Worm (Caenorhabditis elegans) whole organism, L4 larva: ENCODE results near the gene atgl-1.

Experiments
- D1046.2 ChIP-seq: fragments of 200-800 bp; sonication (Bioruptor generic); IDR thresholded peaks from 2 replicates; pipeline ENCODE4 v1.3.6; 2022; ENCODE audit warnings: missing genetic modification characterization, missing compliant biosample characterization
- F10B5.3 ChIP-seq: sonication (generic microtip); optimal IDR thresholded peaks from 2 replicates; lab custom pipeline; 2016; ENCODE audit warnings: mild to moderate bottlenecking, missing genetic modification characterization, missing compliant biosample characterization
- F37D6.2 ChIP-seq: sonication (generic microtip); optimal IDR thresholded peaks from 2 replicates; lab custom pipeline; 2016; ENCODE audit warnings: mild to moderate bottlenecking, missing genetic modification characterization, missing compliant biosample characterization
- F49E8.2 ChIP-seq: sonication (generic microtip); optimal IDR thresholded peaks from 2 replicates; lab custom pipeline; 2016; ENCODE audit warnings: missing compliant biosample characterization, mild to moderate bottlenecking, missing genetic modification characterization, borderline replicate concordance
- R02D3.7 ChIP-seq: fragments of 150-350 bp; sonication (generic microtip); optimal IDR thresholded peaks from 3 replicates; lab custom pipeline; 2014; ENCODE audit warnings: missing biosample characterization, missing genetic modification characterization
- Y75B8A.6 ChIP-seq: fragments of 200-800 bp; sonication (Bioruptor generic); IDR thresholded peaks from 2 replicates; pipeline ENCODE4 v1.3.6; 2022; ENCODE audit warnings: missing genetic modification reagents, missing genetic modification characterization, missing compliant biosample characterization
- ZK337.2 ChIP-seq: fragments of 200-800 bp; sonication (Bioruptor generic); IDR thresholded peaks from 2 replicates; pipeline ENCODE4 v1.3.6; 2022; ENCODE audit warnings: missing genetic modification reagents, missing genetic modification characterization, missing compliant biosample characterization
- ZK546.5 ChIP-seq, 2 experiments: sonication (generic microtip); optimal IDR thresholded peaks; 2 replicates each; lab custom pipeline; 2017; ENCODE audit warnings: missing biosample characterization in 2 of 2, missing genetic modification characterization in 2 of 2
- aly-2 ChIP-seq: sonication (generic microtip); optimal IDR thresholded peaks from 2 replicates; lab custom pipeline; 2018; ENCODE audit warnings: missing biosample characterization, missing genetic modification characterization
- ceh-20 ChIP-seq: fragments of 200-800 bp; sonication (Bioruptor generic); IDR thresholded peaks from 2 replicates; pipeline ENCODE4 v1.3.6; 2022; ENCODE audit warnings: missing genetic modification reagents, missing genetic modification characterization, missing compliant biosample characterization
- ceh-32 ChIP-seq: sonication (generic microtip); optimal IDR thresholded peaks from 2 replicates; lab custom pipeline; 2016; ENCODE audit warnings: mild to moderate bottlenecking, missing genetic modification characterization, missing compliant biosample characterization; ENCODE audit not compliant: poor library complexity
- ceh-44 ChIP-seq: fragments of 200-800 bp; sonication (Bioruptor generic); IDR thresholded peaks from 2 replicates; pipeline ENCODE4 v1.3.6; 2022; ENCODE audit warnings: missing genetic modification reagents, missing genetic modification characterization, missing compliant biosample characterization
- ceh-82 ChIP-seq: sonication (generic microtip); optimal IDR thresholded peaks from 2 replicates; lab custom pipeline; 2017; ENCODE audit warnings: missing biosample characterization, missing genetic modification characterization
- ces-1 ChIP-seq: fragments of 150-350 bp; sonication (generic microtip); optimal IDR thresholded peaks from 4 replicates; lab custom pipeline; 2014; ENCODE audit warnings: missing biosample characterization, missing genetic modification reagents, missing genetic modification characterization
- cey-2 ChIP-seq: sonication (generic microtip); optimal IDR thresholded peaks from 3 replicates; lab custom pipeline; 2017; ENCODE audit warnings: missing genetic modification characterization, mild to moderate bottlenecking, missing compliant biosample characterization, antibody characterized with exemption, borderline replicate concordance; ENCODE audit not compliant: insufficient read depth
- dmd-6 ChIP-seq: fragments of 200-800 bp; sonication (Bioruptor generic); IDR thresholded peaks from 2 replicates; pipeline ENCODE4 v1.3.6; 2022; ENCODE audit warnings: missing genetic modification reagents, missing genetic modification characterization, missing compliant biosample characterization
- dmd-8 ChIP-seq: fragments of 200-800 bp; sonication (Bioruptor generic); IDR thresholded peaks from 2 replicates; pipeline ENCODE4 v1.3.6; 2022; ENCODE audit warnings: missing genetic modification characterization, missing compliant biosample characterization
- duxl-1 ChIP-seq: sonication (generic microtip); optimal IDR thresholded peaks from 2 replicates; lab custom pipeline; 2016; ENCODE audit warnings: mild to moderate bottlenecking, missing genetic modification characterization, moderate library complexity, missing compliant biosample characterization; ENCODE audit not compliant: poor library complexity
- dve-1 ChIP-seq: sonication (generic microtip); optimal IDR thresholded peaks from 2 replicates; lab custom pipeline; 2017; ENCODE audit warnings: antibody characterized with exemption, mild to moderate bottlenecking, missing genetic modification characterization, missing compliant biosample characterization; ENCODE audit not compliant: insufficient read depth
- egl-27 ChIP-seq: sonication (generic microtip); optimal IDR thresholded peaks from 3 replicates; lab custom pipeline; 2017; ENCODE audit warnings: missing biosample characterization, missing genetic modification reagents, missing genetic modification characterization
- egl-43 ChIP-seq: fragments of 200-800 bp; sonication (Bioruptor generic); IDR thresholded peaks from 2 replicates; pipeline ENCODE4 v1.3.6; 2022; ENCODE audit warnings: missing genetic modification reagents, missing genetic modification characterization, missing compliant biosample characterization
- fos-1 ChIP-seq: fragments of 150-350 bp; optimal IDR thresholded peaks from 2 replicates; lab custom pipeline; 2014; ENCODE audit warnings: missing biosample characterization, missing genetic modification characterization
- hif-1 ChIP-seq, 2 experiments: sonication (generic microtip); optimal IDR thresholded peaks; 2 replicates each; lab custom pipeline; 2016 to 2017; ENCODE audit warnings: missing compliant biosample characterization in 2 of 2, missing genetic modification characterization in 2 of 2, missing genetic modification reagents in 2 of 2, missing genotype in 2 of 2, mild to moderate bottlenecking in 1 of 2
- hlh-11 ChIP-seq: fragments of 200-800 bp; sonication (Bioruptor generic); optimal IDR thresholded peaks from 2 replicates; lab custom pipeline; 2018; ENCODE audit warnings: mild to moderate bottlenecking, missing genetic modification characterization, missing compliant biosample characterization
- hlh-30 ChIP-seq: sonication (generic microtip); optimal IDR thresholded peaks from 2 replicates; lab custom pipeline; 2017; ENCODE audit warnings: antibody characterized with exemption, mild to moderate bottlenecking, missing genetic modification characterization, missing compliant biosample characterization; ENCODE audit not compliant: insufficient read depth
- jun-1 ChIP-seq: fragments of 150-350 bp; optimal IDR thresholded peaks from 2 replicates; lab custom pipeline; 2014; ENCODE audit warnings: missing biosample characterization, missing genetic modification reagents, missing genetic modification characterization
- lin-1 ChIP-seq: fragments of 200-800 bp; sonication (Bioruptor generic); IDR thresholded peaks from 2 replicates; pipeline ENCODE4 v1.3.6; 2022; ENCODE audit warnings: missing genetic modification reagents, missing genetic modification characterization, missing compliant biosample characterization
- lin-39 ChIP-seq: fragments of 150-350 bp; optimal IDR thresholded peaks from 2 replicates; lab custom pipeline; 2014; ENCODE audit warnings: missing biosample characterization, missing genetic modification reagents, missing genetic modification characterization
- lsy-2 ChIP-seq, 2 experiments: fragments of 150-350 bp in 1 of 2; sonication (generic microtip) in 1 of 2; optimal IDR thresholded peaks; 2 replicates each; lab custom pipeline; 2014 to 2017; ENCODE audit warnings: missing biosample characterization in 2 of 2, missing genetic modification characterization in 2 of 2
- madf-5 ChIP-seq, 2 experiments: fragments of 200-800 bp; sonication (Bioruptor generic); IDR thresholded peaks; 2 replicates each; pipeline ENCODE4 v1.3.6; 2022; ENCODE audit warnings: missing compliant biosample characterization in 2 of 2, missing genetic modification characterization in 2 of 2
- madf-9 ChIP-seq: fragments of 200-800 bp; sonication (Bioruptor generic); conservative IDR thresholded peaks from 2 replicates; pipeline ENCODE4 v1.3.6; 2022; ENCODE audit warnings: missing genetic modification reagents, missing genetic modification characterization, missing compliant biosample characterization
- mdl-1 ChIP-seq, 2 experiments: fragments of 150-350 bp in 1 of 2; sonication (generic microtip) in 1 of 2; optimal IDR thresholded peaks; 2 replicates each; lab custom pipeline; 2014 to 2017; ENCODE audit warnings: missing biosample characterization in 2 of 2, missing genetic modification characterization in 2 of 2
- mep-1 ChIP-seq: fragments of 150-350 bp; sonication (generic microtip); optimal IDR thresholded peaks from 3 replicates; lab custom pipeline; 2014; ENCODE audit warnings: missing biosample characterization, missing genetic modification characterization
- mxl-3 ChIP-seq: fragments of 200-800 bp; sonication (Bioruptor generic); optimal IDR thresholded peaks from 2 replicates; lab custom pipeline; 2018; ENCODE audit warnings: mild to moderate bottlenecking, missing genetic modification characterization, missing compliant biosample characterization
- nhr-10 ChIP-seq: fragments of 150-350 bp; optimal IDR thresholded peaks from 2 replicates; lab custom pipeline; 2014; ENCODE audit warnings: missing biosample characterization, missing genetic modification characterization
- nhr-11 ChIP-seq: fragments of 150-350 bp; optimal IDR thresholded peaks from 2 replicates; lab custom pipeline; 2014; ENCODE audit warnings: missing biosample characterization, missing genetic modification characterization
- nhr-111 ChIP-seq: fragments of 200-800 bp; sonication (Bioruptor generic); optimal IDR thresholded peaks from 2 replicates; lab custom pipeline; 2018; ENCODE audit warnings: mild to moderate bottlenecking, missing genetic modification characterization, missing compliant biosample characterization
- nhr-6 ChIP-seq: fragments of 150-350 bp; optimal IDR thresholded peaks from 2 replicates; lab custom pipeline; 2014; ENCODE audit warnings: missing biosample characterization, missing genetic modification characterization
- nhr-77 ChIP-seq: fragments of 150-350 bp; optimal IDR thresholded peaks from 2 replicates; lab custom pipeline; 2014; ENCODE audit warnings: missing biosample characterization, missing genetic modification characterization
- pha-4 ChIP-seq, 2 experiments: fragments of 150-350 bp in 1 of 2; fragments of 200-800 bp in 1 of 2; sonication (Bioruptor generic) in 1 of 2; IDR thresholded peaks in 1 of 2; optimal IDR thresholded peaks in 1 of 2; 2 replicates each; pipeline versions ENCODE4 v1.3.6 to Lab custom; 2014 to 2022; ENCODE audit warnings: missing genetic modification characterization in 2 of 2, missing genetic modification reagents in 2 of 2, missing biosample characterization in 1 of 2, missing compliant biosample characterization in 1 of 2
- rbr-2 ChIP-seq: sonication (generic microtip); optimal IDR thresholded peaks from 2 replicates; lab custom pipeline; 2016; ENCODE audit warnings: missing genotype, missing genetic modification characterization, missing compliant biosample characterization
- set-16 ChIP-seq: fragments of 200-800 bp; sonication (Bioruptor generic); IDR thresholded peaks from 2 replicates; pipeline ENCODE4 v1.3.6; 2022; ENCODE audit warnings: missing genetic modification reagents, missing genetic modification characterization, missing compliant biosample characterization
- tra-1 ChIP-seq: fragments of 200-800 bp; sonication (Bioruptor generic); IDR thresholded peaks from 2 replicates; pipeline ENCODE4 v1.3.6; 2022; ENCODE audit warnings: missing genetic modification reagents, missing genetic modification characterization, missing compliant biosample characterization
- unc-39 ChIP-seq: sonication (generic microtip); optimal IDR thresholded peaks from 2 replicates; lab custom pipeline; 2017; ENCODE audit warnings: missing biosample characterization, missing genetic modification characterization
- unc-62 ChIP-seq, 3 experiments: fragments of 150-350 bp in 1 of 3; sonication (generic microtip); optimal IDR thresholded peaks in 2 of 3; peaks in 1 of 3; 1 replicate in 1 of 3; 2 replicates in 2 of 3; lab custom pipeline; 2014 to 2017; ENCODE audit warnings: missing biosample characterization in 3 of 3, missing genetic modification characterization in 3 of 3, missing genetic modification reagents in 3 of 3, missing genotype in 1 of 3
- zfp-3 ChIP-seq: fragments of 200-800 bp; sonication (Bioruptor generic); conservative IDR thresholded peaks from 2 replicates; pipeline ENCODE4 v1.3.6; 2022; ENCODE audit warnings: missing genetic modification reagents, missing genetic modification characterization, missing compliant biosample characterization
- zip-11 ChIP-seq: fragments of 200-800 bp; sonication (Bioruptor generic); IDR thresholded peaks from 2 replicates; pipeline ENCODE4 v1.3.6; 2022; ENCODE audit warnings: missing genetic modification characterization, missing compliant biosample characterization
- zip-2 ChIP-seq: fragments of 150-350 bp; optimal IDR thresholded peaks from 2 replicates; lab custom pipeline; 2014; ENCODE audit warnings: missing biosample characterization, missing genetic modification characterization
- ztf-11 ChIP-seq: fragments of 150-350 bp; optimal IDR thresholded peaks from 2 replicates; lab custom pipeline; 2014; ENCODE audit warnings: missing biosample characterization, missing genetic modification characterization
- ztf-7 ChIP-seq: fragments of 150-350 bp; optimal IDR thresholded peaks from 2 replicates; lab custom pipeline; 2014; ENCODE audit warnings: missing biosample characterization, missing genetic modification characterization

atgl-1 gene

ce11 chrIII:6374947-6375415 lies 44.3 kb downstream of the atgl-1 start, which contains the start of the genes rps-13 and nfx-1 (continued):
- no peak for TF ChIP-seq ceh-20 (GFP tag; lab: Robert Waterston, UW)
- TF ChIP-seq egl-43 = no peak
- peak; percentile 93 for TF ChIP-seq hlh-30 (tag; lab: Kevin White, UChicago)
- no peak for TF ChIP-seq ceh-82 (tag; lab: Kevin White, UChicago)
- TF ChIP-seq jun-1 (tag; lab: Kevin White, UChicago) = no peak
- no peak for TF ChIP-seq aly-2 (tag; lab: Kevin White, UChicago)
- TF ChIP-seq duxl-1 (tag; lab: Kevin White, UChicago) = no peak
- TF ChIP-seq ztf-11 (tag; lab: Kevin White, UChicago) = no peak
- peak; percentile 85 for TF ChIP-seq mep-1 (tag; lab: Kevin White, UChicago)
- TF ChIP-seq madf-5 (GFP tag; IDR thresholded peaks at IDR 0.05; lab: Robert Waterston, UW) = no peak
- no peak for TF ChIP-seq ces-1 (GFP tag; lab: Kevin White, UChicago)
- TF ChIP-seq hlh-11 = peak; percentile 70
- TF ChIP-seq mdl-1 (tag; optimal IDR thresholded peaks at IDR 0.05; lab: Kevin White, UChicago) = peak in 1 of 2 experiments; percentile 48
- no peak for TF ChIP-seq R02D3.7 (tag; lab: Kevin White, UChicago)
- TF ChIP-seq F49E8.2 (tag; lab: Kevin White, UChicago) = no peak
- no peak for TF ChIP-seq F10B5.3 (tag; lab: Kevin White, UChicago)
- TF ChIP-seq tra-1 (GFP tag; lab: Robert Waterston, UW) = no peak
- TF ChIP-seq D1046.2 (GFP tag; lab: Robert Waterston, UW) = peak; percentile 98
- TF ChIP-seq set-16 (GFP tag; lab: Robert Waterston, UW) = no peak
- TF ChIP-seq madf-9 (GFP tag; lab: Robert Waterston, UW) = no peak
- peak; percentile 84 for TF ChIP-seq dve-1
- peak; percentile 61 for TF ChIP-seq rbr-2 (tag; lab: Kevin White, UChicago)
- 0 out of 2 replicates have a peak, but pooled peaks have one; percentile 16 for TF ChIP-seq dmd-6 (GFP tag; lab: Robert Waterston, UW)
- peak; percentile 96 to 99 for TF ChIP-seq lsy-2 (tag; optimal IDR thresholded peaks at IDR 0.05; lab: Kevin White, UChicago)
- no peak for TF ChIP-seq zfp-3
- TF ChIP-seq egl-27 (tag; lab: Kevin White, UChicago) = no peak
- TF ChIP-seq F37D6.2 (tag; lab: Kevin White, UChicago) = peak; percentile 10
- TF ChIP-seq zip-2 (tag; lab: Kevin White, UChicago) = peak; percentile 99
- TF ChIP-seq ceh-32 (tag; lab: Kevin White, UChicago) = no peak
- no peak for TF ChIP-seq fos-1 (tag; lab: Kevin White, UChicago)
- no peak for TF ChIP-seq unc-39 (tag; lab: Kevin White, UChicago)
- peak; percentile 80 for TF ChIP-seq nhr-11
- TF ChIP-seq dmd-8 (GFP tag; lab: Robert Waterston, UW) = no peak
- no peak for TF ChIP-seq ZK337.2
- no peak for TF ChIP-seq lin-39 (tag; lab: Kevin White, UChicago)
- TF ChIP-seq pha-4 (GFP tag; IDR thresholded peaks at IDR 0.05; lab: Robert Waterston, UW) = no peak
- peak; percentile 97 for TF ChIP-seq pha-4 (tag; optimal IDR thresholded peaks at IDR 0.05; lab: Kevin White, UChicago)
- no peak for TF ChIP-seq Y75B8A.6 (GFP tag; lab: Robert Waterston, UW)
- TF ChIP-seq unc-62 (GFP tag; optimal IDR thresholded peaks at IDR 0.05 in 1 of 2; lab: Kevin White, UChicago) = peak in 1 of 2 experiments; percentile 90
- TF ChIP-seq unc-62 (tag; optimal IDR thresholded peaks at IDR 0.05; lab: Kevin White, UChicago) = no peak
- TF ChIP-seq ceh-44 = no peak
- no peak for TF ChIP-seq zip-11 (GFP tag; lab: Robert Waterston, UW)
- TF ChIP-seq mxl-3 (GFP tag; lab: Kevin White, UChicago) = peak; percentile 43
- TF ChIP-seq ztf-7 = peak; percentile 76
- peak; percentile 91 for TF ChIP-seq nhr-77
- TF ChIP-seq lin-1 (GFP tag; lab: Robert Waterston, UW) = no peak
- TF ChIP-seq nhr-111 (GFP tag; lab: Kevin White, UChicago) = no peak
- peak; percentile 41 for TF ChIP-seq nhr-10 (tag; lab: Kevin White, UChicago)
- no peak for TF ChIP-seq ZK546.5 (tag; optimal IDR thresholded peaks at IDR 0.05; lab: Kevin White, UChicago)
- TF ChIP-seq cey-2 (tag; lab: Kevin White, UChicago) = no peak
- peak in 1 of 2 experiments; percentile 81 for TF ChIP-seq hif-1 (tag; optimal IDR thresholded peaks at IDR 0.05; lab: Kevin White, UChicago)
- peak; percentile 69 for TF ChIP-seq nhr-6
